Worm (Caenorhabditis elegans) whole organism, early embryonic: Measurements from ENCODE around the gene T26C5.5.

ENCODE experiments used
- B0310.2 ChIP-seq: sonication (generic microtip); optimal IDR thresholded peaks from 2 replicates; lab custom pipeline; 2016; ENCODE audit warnings: mild to moderate bottlenecking, missing genetic modification characterization, missing compliant biosample characterization
- F13C5.2 ChIP-seq: sonication (generic microtip); optimal IDR thresholded peaks from 2 replicates; lab custom pipeline; 2017; ENCODE audit warnings: mild to moderate bottlenecking, missing genetic modification characterization, inconsistent platforms, missing compliant biosample characterization
- ama-1 ChIP-seq: fragments of 150-350 bp; optimal IDR thresholded peaks from 2 replicates; lab custom pipeline; 2014
- ceh-13 ChIP-seq: fragments of 200-800 bp; sonication (Bioruptor generic); optimal IDR thresholded peaks from 2 replicates; lab custom pipeline; 2018; ENCODE audit warnings: mild to moderate bottlenecking, missing genetic modification characterization, missing compliant biosample characterization
- ets-7 ChIP-seq: sonication (generic microtip); optimal IDR thresholded peaks from 2 replicates; lab custom pipeline; 2016; ENCODE audit warnings: missing genotype, missing genetic modification characterization, missing compliant biosample characterization
- flt-1 ChIP-seq: fragments of 200-800 bp; sonication (Bioruptor generic); IDR thresholded peaks from 2 replicates; pipeline ENCODE4 v1.3.6; 2022; ENCODE audit warnings: missing genetic modification characterization, missing compliant biosample characterization
- hnd-1 ChIP-seq: sonication (generic microtip); optimal IDR thresholded peaks from 2 replicates; lab custom pipeline; 2016; ENCODE audit warnings: missing genetic modification characterization, missing compliant biosample characterization
- pes-1 ChIP-seq: fragments of 200-800 bp; sonication (Bioruptor generic); IDR thresholded peaks from 2 replicates; pipeline ENCODE4 v1.3.6; 2022; ENCODE audit warnings: missing genetic modification reagents, missing genetic modification characterization, missing compliant biosample characterization
- scrt-1 ChIP-seq: fragments of 200-800 bp; sonication (Bioruptor generic); IDR thresholded peaks from 2 replicates; pipeline ENCODE4 v1.3.6; 2022; ENCODE audit warnings: missing genetic modification characterization, missing compliant biosample characterization
- sea-1 ChIP-seq: fragments of 200-800 bp; sonication (Bioruptor generic); conservative IDR thresholded peaks from 2 replicates; pipeline ENCODE4 v1.3.6; 2022; ENCODE audit warnings: missing genetic modification characterization, missing compliant biosample characterization
- tbx-11 ChIP-seq: fragments of 200-800 bp; sonication (Bioruptor generic); IDR thresholded peaks from 2 replicates; pipeline ENCODE4 v1.3.6; 2022; ENCODE audit warnings: missing genetic modification characterization, missing compliant biosample characterization

DNA sequence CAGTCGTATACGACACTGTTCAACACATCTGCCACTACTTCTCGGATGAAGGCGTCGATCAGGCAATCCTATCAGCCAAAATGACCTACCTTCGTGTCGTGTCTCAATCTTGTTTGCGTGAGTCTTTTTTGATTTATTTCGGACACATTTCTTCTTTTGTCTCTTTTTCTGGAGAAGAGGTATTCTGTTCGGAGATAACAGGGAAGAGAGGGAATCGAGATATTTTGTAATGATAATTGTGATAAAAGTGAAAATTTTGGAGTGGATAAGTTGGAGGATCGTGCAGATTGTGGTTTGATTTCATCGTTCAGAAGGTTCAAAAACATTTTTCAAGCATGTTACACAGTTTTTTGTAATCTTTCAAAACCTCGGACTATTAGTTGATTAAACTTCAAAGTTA lies 12.7 kb downstream of the T26C5.5 start:
- TF ChIP-seq ama-1 (lab: Kevin White, UChicago) (no peak), ets-7 (tag; lab: Kevin White, UChicago) (no peak), pes-1 (no peak), ceh-13 (GFP tag; lab: Kevin White, UChicago) (no peak), scrt-1 (no peak), flt-1 (no peak), B0310.2 (no peak), F13C5.2 (tag; lab: Kevin White, UChicago) (no peak), sea-1 (GFP tag; lab: Robert Waterston, UW) (no peak), hnd-1 (no peak), tbx-11 (GFP tag; lab: Robert Waterston, UW) (no peak)
